Worm (Caenorhabditis elegans): ENCODE results near the gene T22B2.2.

DNA sequence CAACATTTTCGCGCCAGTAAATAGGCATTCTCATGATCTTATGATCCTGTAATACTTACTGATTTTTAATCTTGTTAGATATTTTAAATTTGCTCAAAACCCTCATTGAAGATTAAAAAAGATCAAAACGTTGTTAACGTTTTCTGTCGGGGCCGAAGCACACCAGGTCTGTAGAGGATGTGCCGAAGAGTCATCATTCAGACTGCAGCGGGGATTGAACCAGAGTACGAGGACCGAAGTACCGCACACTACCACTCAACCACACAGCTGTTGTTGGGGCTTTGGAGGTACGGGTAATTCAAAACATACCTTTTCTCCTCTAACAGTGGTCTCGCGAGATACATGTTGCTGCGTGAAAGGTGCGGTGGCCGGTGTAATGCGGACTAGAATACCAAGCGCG lies 5.9 kb upstream of the T22B2.2 start:
- TF ChIP-seq zag-1 (tag; optimal IDR thresholded peaks at IDR 0.05) (no peak), ceh-28 (tag; optimal IDR thresholded peaks at IDR 0.05) (no peak), jun-1 (tag; optimal IDR thresholded peaks at IDR 0.05) (no peak), unc-39 (tag; optimal IDR thresholded peaks at IDR 0.05) (no peak), nhr-28 (tag; optimal IDR thresholded peaks at IDR 0.05) (no peak)
